Worm (Caenorhabditis elegans) whole organism, L4/young adult: ENCODE data around the gene Y42G9A.3.
A peak's percentile ranks its signal among the peaks of the same experiment; 100 is the strongest.

Experiments used
- W03F9.2 ChIP-seq: fragments of 150-350 bp; optimal IDR thresholded peaks from 2 replicates; lab custom pipeline; 2014; ENCODE audit warnings: missing biosample characterization, missing genetic modification characterization
- him-1 ChIP-seq: sonication (generic microtip); optimal IDR thresholded peaks from 2 replicates; lab custom pipeline; 2016; ENCODE audit warnings: missing genotype, missing genetic modification reagents, missing genetic modification characterization, missing compliant biosample characterization

DNA sequence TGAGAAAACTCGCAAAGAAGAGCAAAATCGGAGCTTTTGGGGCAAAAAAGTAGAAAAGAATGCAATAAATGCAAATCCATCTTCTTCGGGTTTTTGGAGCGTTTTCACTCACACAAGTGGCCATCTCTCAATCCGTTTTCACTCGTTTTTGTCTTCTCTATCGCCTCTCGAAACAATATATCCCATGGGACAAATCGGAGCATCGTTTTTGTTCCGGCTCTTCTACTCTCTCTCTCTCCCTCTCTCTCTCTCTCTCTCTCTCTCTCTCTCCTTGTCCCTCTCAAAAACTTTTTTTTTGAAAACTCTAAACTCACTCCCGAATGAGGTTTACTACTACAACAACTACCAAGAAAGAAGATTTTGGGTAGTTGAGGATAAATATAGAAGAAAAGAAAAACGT, 4.5 kb upstream of the Y42G9A.3 start:
- no peak for TF ChIP-seq W03F9.2
- peak; percentile 10 for TF ChIP-seq him-1 (tag; lab: Kevin White, UChicago)
